Fruit fly (Drosophila melanogaster): ENCODE measurements around the gene CG43232.

The CG43232 gene

dm6 chr2L:6919850-6920660 is 11.9 kb upstream of the CG43232 start, which contains the start of gene x16 (continued):
- no peak for TF ChIP-seq CG13424 (tag; optimal IDR thresholded peaks at IDR 0.05)
- TF ChIP-seq bcd (GFP tag; optimal IDR thresholded peaks at IDR 0.05) = no peak
- no peak for TF ChIP-seq CG32767 (GFP tag; IDR thresholded peaks at IDR 0.05)
- TF ChIP-seq CG17359 (tag; optimal IDR thresholded peaks at IDR 0.05) = no peak
- TF ChIP-seq Optix (GFP tag; IDR thresholded peaks at IDR 0.05) = no peak
- TF ChIP-seq fu2 (GFP tag; optimal IDR thresholded peaks at IDR 0.05) = peak; percentile 8
- TF ChIP-seq Meics (GFP tag; optimal IDR thresholded peaks at IDR 0.05) = no peak
- no peak for TF ChIP-seq CG14965 (GFP tag; optimal IDR thresholded peaks at IDR 0.05; ENCODE audit: borderline replicate concordance)
- no peak for TF ChIP-seq fd3F (GFP tag; optimal IDR thresholded peaks at IDR 0.05)
- TF ChIP-seq CG17186 (GFP tag; optimal IDR thresholded peaks at IDR 0.05) = no peak
- no peak for TF ChIP-seq CG13296 (GFP tag; optimal IDR thresholded peaks at IDR 0.05)
- TF ChIP-seq Atf6 (GFP tag; IDR thresholded peaks at IDR 0.05) = no peak
- TF ChIP-seq CG10274 (GFP tag; optimal IDR thresholded peaks at IDR 0.05) = no peak
- no peak for TF ChIP-seq jumu (GFP tag; optimal IDR thresholded peaks at IDR 0.05)
- TF ChIP-seq stwl (tag; optimal IDR thresholded peaks at IDR 0.05) = no peak
- no peak for TF ChIP-seq nerfin-1 (tag; optimal IDR thresholded peaks at IDR 0.05)
- TF ChIP-seq Hsf (GFP tag; optimal IDR thresholded peaks at IDR 0.05) = peak; percentile 10
- TF ChIP-seq CG8765 (GFP tag; IDR thresholded peaks at IDR 0.05) = no peak
- TF ChIP-seq CG10543 (GFP tag; optimal IDR thresholded peaks at IDR 0.05) = no peak
- TF ChIP-seq bowl (GFP tag; IDR thresholded peaks at IDR 0.05) = no peak
- peak; percentile 35 for TF ChIP-seq Ets97D (GFP tag; optimal IDR thresholded peaks at IDR 0.05)
- TF ChIP-seq pan (optimal IDR thresholded peaks at IDR 0.05) = no peak
- no peak for TF ChIP-seq pan (GFP tag; optimal IDR thresholded peaks at IDR 0.05 in 1 of 2, IDR thresholded peaks at IDR 0.05 in 1 of 2)
- TF ChIP-seq CG7271 (tag; optimal IDR thresholded peaks at IDR 0.05) = no peak
- no peak for TF ChIP-seq CG30020 (tag; optimal IDR thresholded peaks at IDR 0.05)
- TF ChIP-seq CTCF (GFP tag; optimal IDR thresholded peaks at IDR 0.05) = no peak
- TF ChIP-seq CrebB (tag; optimal IDR thresholded peaks at IDR 0.05) = no peak
- TF ChIP-seq Sin3A (optimal IDR thresholded peaks at IDR 0.05) = peak; percentile 76
- no peak for TF ChIP-seq kah (GFP tag; optimal IDR thresholded peaks at IDR 0.05)
- peak; percentile 45 for TF ChIP-seq CG4617 (GFP tag; optimal IDR thresholded peaks at IDR 0.05; ENCODE audit: borderline replicate concordance)
- no peak for TF ChIP-seq D19A (tag; optimal IDR thresholded peaks at IDR 0.05)
- TF ChIP-seq CG4854 (GFP tag; optimal IDR thresholded peaks at IDR 0.05) = no peak
- no peak for TF ChIP-seq gce (GFP tag; IDR thresholded peaks at IDR 0.05)
- no peak for TF ChIP-seq CG7745 (tag; optimal IDR thresholded peaks at IDR 0.05)
- no peak for TF ChIP-seq emc (GFP tag; optimal IDR thresholded peaks at IDR 0.05)
- TF ChIP-seq luna (GFP tag; optimal IDR thresholded peaks at IDR 0.05) = no peak
- TF ChIP-seq slbo (GFP tag; IDR thresholded peaks at IDR 0.05) = peak; percentile 39; the same call in 1 of the 2 replicates
- TF ChIP-seq Aef1 (GFP tag; IDR thresholded peaks at IDR 0.05) = no peak
- no peak for TF ChIP-seq corto (GFP tag; optimal IDR thresholded peaks at IDR 0.05)
- TF ChIP-seq lola (GFP tag; optimal IDR thresholded peaks at IDR 0.05) = no peak
- TF ChIP-seq CG15269 (tag; optimal IDR thresholded peaks at IDR 0.05) = no peak
- peak; percentile 36; the same call in 1 of the 2 replicates for TF ChIP-seq CG3847 (GFP tag; IDR thresholded peaks at IDR 0.05)
- TF ChIP-seq dysf (GFP tag; IDR thresholded peaks at IDR 0.05) = no peak
- TF ChIP-seq crp (GFP tag; optimal IDR thresholded peaks at IDR 0.05) = no peak
- TF ChIP-seq CG5953 (GFP tag; IDR thresholded peaks at IDR 0.05) = no peak
- no peak for TF ChIP-seq knrl (GFP tag; IDR thresholded peaks at IDR 0.05; ENCODE audit: partially characterized antibody)
- no peak for TF ChIP-seq CG9727 (GFP tag; optimal IDR thresholded peaks at IDR 0.05)
- no peak for TF ChIP-seq zen (tag; optimal IDR thresholded peaks at IDR 0.05)
- no peak for TF ChIP-seq hb (GFP tag; IDR thresholded peaks at IDR 0.05; ENCODE audit: partially characterized antibody)
- TF ChIP-seq gcm2 (GFP tag; optimal IDR thresholded peaks at IDR 0.05) = no peak
